Fruit fly (Drosophila melanogaster) whole organism, pupa: ENCODE measurements around the gene CG15547.

Experiments used
- CG14655 ChIP-seq: fragments of 200-800 bp; sonication (Bioruptor generic); optimal IDR thresholded peaks from 3 replicates; lab custom pipeline; 2017; ENCODE audit warnings: mild to moderate bottlenecking, missing biosample characterization, missing genetic modification reagents, missing genetic modification characterization
- CG17806 ChIP-seq: fragments of 200-800 bp; sonication (Bioruptor generic); optimal IDR thresholded peaks from 2 replicates; lab custom pipeline; 2018; ENCODE audit warnings: missing biosample characterization, mild to moderate bottlenecking, missing genetic modification characterization, moderate library complexity
- CG8159 ChIP-seq: fragments of 200-800 bp; sonication (Bioruptor generic); optimal IDR thresholded peaks from 3 replicates; lab custom pipeline; 2018; ENCODE audit warnings: missing biosample characterization, mild to moderate bottlenecking, missing genetic modification characterization, moderate library complexity

DNA sequence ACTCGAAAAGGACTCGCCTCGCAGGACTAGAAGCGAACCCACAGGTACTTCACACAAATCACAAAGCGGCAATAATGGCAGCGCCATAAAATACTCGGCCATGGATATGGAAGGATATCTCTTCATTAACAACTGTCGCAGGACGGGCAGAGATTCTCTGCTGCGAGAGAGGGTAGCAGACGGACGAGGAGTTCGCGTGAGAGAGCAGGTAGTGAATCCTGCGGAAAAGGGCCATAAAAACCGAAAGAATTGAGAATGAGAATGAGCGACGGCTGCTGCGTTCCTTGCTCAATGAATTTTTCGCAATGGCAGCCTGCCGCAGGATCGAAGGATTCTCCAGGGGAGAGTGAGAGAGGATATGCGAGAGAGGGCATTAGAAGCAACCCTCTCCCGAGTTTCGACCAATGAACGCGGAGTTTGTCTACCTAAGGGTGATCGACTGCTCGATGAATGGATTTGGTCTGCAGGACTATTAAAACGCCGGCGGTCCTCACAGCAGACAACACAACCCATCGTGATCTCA lies 31.4 kb downstream of the CG15547 start, which contains the start of gene tll:
- TF ChIP-seq CG8159 (tag; lab: Kevin White, UChicago) (no peak), CG14655 (GFP tag; lab: Kevin White, UChicago) (no peak), CG17806 (no peak)
